Fruit fly (Drosophila melanogaster) whole organism, adult: ENCODE data around the gene CG5196.

Experiments
- CG11617 ChIP-seq: fragments of 200-800 bp; sonication (Bioruptor generic); optimal IDR thresholded peaks from 2 replicates; lab custom pipeline; 2017; ENCODE audit warnings: mild to moderate bottlenecking, missing biosample characterization, missing genetic modification reagents, missing genetic modification characterization
- CG12768 ChIP-seq: fragments of 200-800 bp; sonication (Bioruptor generic); optimal IDR thresholded peaks from 2 replicates; lab custom pipeline; 2017; ENCODE audit warnings: missing biosample characterization, missing genetic modification characterization, mild to moderate bottlenecking, moderate library complexity, missing genetic modification reagents
- CG14711 ChIP-seq: fragments of 200-800 bp; sonication (Bioruptor generic); optimal IDR thresholded peaks from 2 replicates; lab custom pipeline; 2018; ENCODE audit warnings: missing biosample characterization, mild to moderate bottlenecking, missing genetic modification characterization, moderate library complexity
- CG1620 ChIP-seq: fragments of 200-800 bp; sonication (Bioruptor generic); optimal IDR thresholded peaks from 2 replicates; lab custom pipeline; 2016; ENCODE audit warnings: missing biosample characterization, missing genetic modification characterization
- CG33017 ChIP-seq: fragments of 200-800 bp; sonication (Bioruptor generic); optimal IDR thresholded peaks from 2 replicates; lab custom pipeline; 2018; ENCODE audit warnings: missing biosample characterization, mild to moderate bottlenecking, missing genetic modification characterization, moderate library complexity
- CG5204 ChIP-seq: fragments of 200-800 bp; sonication (Bioruptor generic); optimal IDR thresholded peaks from 2 replicates; lab custom pipeline; 2016; ENCODE audit warnings: missing biosample characterization, missing genetic modification characterization
- CG7045 ChIP-seq: fragments of 200-800 bp; sonication (Bioruptor generic); optimal IDR thresholded peaks from 2 replicates; lab custom pipeline; 2017; ENCODE audit warnings: missing biosample characterization, mild to moderate bottlenecking, missing genetic modification characterization
- CG7101 ChIP-seq: fragments of 200-800 bp; sonication (Bioruptor generic); optimal IDR thresholded peaks from 2 replicates; lab custom pipeline; 2018; ENCODE audit warnings: missing biosample characterization, mild to moderate bottlenecking, missing genetic modification characterization, moderate library complexity
- Clk ChIP-seq: fragments of 200-800 bp; sonication (Bioruptor generic); optimal IDR thresholded peaks from 2 replicates; lab custom pipeline; 2017; ENCODE audit warnings: missing biosample characterization, missing genetic modification characterization
- Crg-1 ChIP-seq: fragments of 200-800 bp; sonication (Bioruptor generic); optimal IDR thresholded peaks from 2 replicates; lab custom pipeline; 2016; ENCODE audit warnings: missing biosample characterization, missing genetic modification characterization
- Hr96 ChIP-seq: fragments of 200-800 bp; sonication (Bioruptor generic); optimal IDR thresholded peaks from 2 replicates; lab custom pipeline; 2016; ENCODE audit warnings: missing biosample characterization, missing genetic modification characterization
- Mnt ChIP-seq: fragments of 200-800 bp; sonication (Bioruptor generic); optimal IDR thresholded peaks from 2 replicates; lab custom pipeline; 2016; ENCODE audit warnings: missing biosample characterization, mild to moderate bottlenecking, missing genetic modification characterization
- bab1 ChIP-seq: fragments of 200-800 bp; sonication (Bioruptor generic); optimal IDR thresholded peaks from 3 replicates; lab custom pipeline; 2019; ENCODE audit warnings: missing biosample characterization, mild to moderate bottlenecking, missing genetic modification characterization, moderate library complexity
- cic ChIP-seq: fragments of 200-800 bp; sonication (Bioruptor generic); optimal IDR thresholded peaks from 2 replicates; lab custom pipeline; 2017; ENCODE audit warnings: missing biosample characterization, mild to moderate bottlenecking, missing genetic modification characterization, moderate library complexity
- cnc ChIP-seq, 2 experiments: fragments of >200 bp; optimal IDR thresholded peaks; 2 replicates each; lab custom pipeline; 2017
- kay ChIP-seq: fragments of 200-800 bp; sonication (Bioruptor generic); peaks from one replicate; lab custom pipeline; 2016; ENCODE audit warnings: missing biosample characterization, missing genetic modification characterization, borderline replicate concordance
- ovo ChIP-seq: fragments of 200-800 bp; sonication (Bioruptor generic); optimal IDR thresholded peaks from 2 replicates; lab custom pipeline; 2016; ENCODE audit warnings: missing biosample characterization, missing genetic modification characterization
- pad ChIP-seq: fragments of 200-800 bp; sonication (Bioruptor generic); optimal IDR thresholded peaks from 3 replicates; lab custom pipeline; 2017; ENCODE audit warnings: missing biosample characterization, missing genetic modification characterization, mild to moderate bottlenecking, moderate library complexity, missing genetic modification reagents
- tj ChIP-seq: fragments of 200-800 bp; sonication (Bioruptor generic); optimal IDR thresholded peaks from 3 replicates; lab custom pipeline; 2017; ENCODE audit warnings: missing biosample characterization, mild to moderate bottlenecking, missing genetic modification characterization, moderate library complexity
- toe ChIP-seq: fragments of 200-800 bp; sonication (Bioruptor generic); optimal IDR thresholded peaks from 2 replicates; lab custom pipeline; 2016; ENCODE audit warnings: missing biosample characterization, missing genetic modification characterization

Gene CG5196

dm6 chr3R:12442601-12443533 is 34.8 kb downstream of the CG5196 start:
- peak; percentile 85 for TF ChIP-seq CG7101
- peak; percentile 47 for TF ChIP-seq Mnt (GFP tag; lab: Kevin White, UChicago)
- peak; percentile 71 for TF ChIP-seq CG11617 (GFP tag; lab: Kevin White, UChicago)
- peak; percentile 77 for TF ChIP-seq kay (GFP tag; lab: Kevin White, UChicago)
- no peak for TF ChIP-seq Crg-1 (GFP tag; lab: Kevin White, UChicago)
- TF ChIP-seq CG5204 = no peak
- peak; percentile 78 for TF ChIP-seq CG7045 (GFP tag; lab: Kevin White, UChicago)
- no peak for TF ChIP-seq Clk (GFP tag; lab: Kevin White, UChicago)
- TF ChIP-seq toe (GFP tag; lab: Kevin White, UChicago) = peak; percentile 37
- TF ChIP-seq CG1620 (GFP tag; lab: Kevin White, UChicago) = peak; percentile 48
- peak; percentile 85 for TF ChIP-seq bab1 (GFP tag; lab: Kevin White, UChicago)
- no peak for TF ChIP-seq CG12768 (GFP tag; lab: Kevin White, UChicago)
- TF ChIP-seq Hr96 (GFP tag; lab: Kevin White, UChicago) = peak; percentile 65
- peak; percentile 51 for TF ChIP-seq pad (GFP tag; lab: Kevin White, UChicago)
- peak; percentile 83 for TF ChIP-seq tj
- TF ChIP-seq CG33017 (tag; lab: Kevin White, UChicago) = peak; percentile 82
- no peak for TF ChIP-seq cic
- TF ChIP-seq cnc (optimal IDR thresholded peaks at IDR 0.05; lab: Kevin White, UChicago) = no peak
- TF ChIP-seq CG14711 (tag; lab: Kevin White, UChicago) = peak; percentile 81
- peak; percentile 59 for TF ChIP-seq ovo (GFP tag; lab: Kevin White, UChicago)

- TF ChIP-seq tj (peak; percentile 74), CG12768 (GFP tag; lab: Kevin White, UChicago) (no peak)
These were observed 35.7 kb downstream of the CG5196 start for dm6 chr3R:12443769-12444168.

dm6 chr3R:12445468-12445867 is 37.4 kb downstream of the CG5196 start:
- TF ChIP-seq Crg-1 (GFP tag; lab: Kevin White, UChicago) (no peak), CG1620 (GFP tag; lab: Kevin White, UChicago) (no peak), kay (GFP tag; lab: Kevin White, UChicago) (no peak)

DNA sequence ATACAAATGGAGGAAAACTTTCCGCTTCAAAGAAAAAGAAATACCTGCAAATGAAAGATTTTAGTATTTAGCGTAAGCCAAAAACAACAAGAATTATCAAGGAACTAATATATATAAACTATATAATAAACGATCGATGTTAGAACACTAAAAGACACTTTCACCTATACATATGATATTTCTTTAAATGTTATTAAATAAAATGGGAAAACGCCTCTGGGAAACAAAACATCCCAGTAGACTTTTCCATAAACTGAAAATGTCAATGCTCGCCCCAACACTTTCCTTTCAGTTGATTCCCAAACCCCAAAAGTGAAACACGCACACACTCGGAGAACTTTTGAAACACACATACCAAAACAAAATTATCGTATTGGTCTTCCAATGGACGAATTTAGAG is 39.2 kb downstream of the CG5196 start, which contains the start of gene vrs:
vrs (plus strand) TSS at position 301 of the 400 bp plus-strand sequence.
- TF ChIP-seq cic = no peak

DNA sequence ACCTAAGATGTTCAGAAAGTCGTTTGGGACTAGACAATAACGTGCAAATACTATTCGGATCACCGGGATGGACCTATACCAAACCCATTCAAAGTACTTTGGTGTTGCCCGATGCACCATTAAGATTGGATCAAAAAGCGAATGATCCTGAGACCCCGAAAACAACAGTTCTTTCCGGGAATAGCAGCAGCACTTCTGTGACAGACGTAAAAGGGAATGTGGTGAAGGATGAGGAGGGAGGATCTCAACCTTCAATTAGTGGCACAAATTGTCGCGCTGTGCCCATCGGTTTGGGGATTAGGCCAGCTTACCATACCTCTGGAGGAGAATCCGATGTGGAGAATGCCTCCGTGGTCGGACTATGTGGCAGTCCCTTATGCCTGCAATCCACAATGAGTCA is 40.2 kb downstream of the CG5196 start:
- TF ChIP-seq pad (GFP tag; lab: Kevin White, UChicago) (no peak), tj (no peak), cic (no peak), CG12768 (GFP tag; lab: Kevin White, UChicago) (no peak), CG33017 (tag; lab: Kevin White, UChicago) (no peak), CG14711 (tag; lab: Kevin White, UChicago) (no peak), CG1620 (GFP tag; lab: Kevin White, UChicago) (no peak), ovo (GFP tag; lab: Kevin White, UChicago) (no peak)

DNA sequence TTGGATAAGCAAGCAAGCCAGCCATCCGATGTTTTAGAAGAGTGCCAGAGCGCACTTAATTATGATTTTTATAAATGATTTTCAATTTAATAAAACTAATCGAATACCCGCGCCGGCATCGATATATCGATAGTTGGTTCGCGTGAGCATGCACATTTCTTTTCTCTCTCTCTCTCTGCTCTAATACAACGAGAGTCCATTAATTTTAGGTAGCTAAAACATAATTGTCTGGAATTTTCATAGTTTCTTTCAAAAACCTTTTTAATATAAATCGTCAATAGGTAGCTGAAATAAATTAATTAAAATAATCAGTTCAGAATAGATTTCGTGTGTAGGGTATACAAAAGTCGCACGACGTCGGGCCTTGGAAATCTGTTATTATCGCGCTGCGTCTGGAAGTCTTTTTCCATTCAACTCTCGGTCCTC is 40.8 kb downstream of the CG5196 start, which contains the start of gene CG18549:
CG18549 (plus strand) TSS at position 408 of the 426 bp plus-strand sequence.
- TF ChIP-seq pad (GFP tag; lab: Kevin White, UChicago) (peak; percentile 89), CG12768 (GFP tag; lab: Kevin White, UChicago) (peak; percentile 99), ovo (GFP tag; lab: Kevin White, UChicago) (peak; percentile 58), Mnt (GFP tag; lab: Kevin White, UChicago) (peak; percentile 95), Clk (GFP tag; lab: Kevin White, UChicago) (peak; percentile 94), cnc (optimal IDR thresholded peaks at IDR 0.05; lab: Kevin White, UChicago) (peak in 1 of 2 experiments; percentile 15), CG5204 (peak; percentile 97), bab1 (GFP tag; lab: Kevin White, UChicago) (peak; percentile 100), cic (peak; percentile 98), Hr96 (GFP tag; lab: Kevin White, UChicago) (peak; percentile 99), tj (peak; percentile 83), Crg-1 (GFP tag; lab: Kevin White, UChicago) (peak; percentile 98), CG1620 (GFP tag; lab: Kevin White, UChicago) (peak; percentile 97), CG7101 (peak; percentile 100), CG11617 (GFP tag; lab: Kevin White, UChicago) (peak; percentile 96), CG14711 (tag; lab: Kevin White, UChicago) (peak; percentile 99), kay (GFP tag; lab: Kevin White, UChicago) (peak; percentile 99), toe (GFP tag; lab: Kevin White, UChicago) (no peak), CG7045 (GFP tag; lab: Kevin White, UChicago) (peak; percentile 97), CG33017 (tag; lab: Kevin White, UChicago) (peak; percentile 100)
